Worm (Caenorhabditis elegans) whole organism, late embryonic: Measurements from ENCODE around the gene ZK355.8.

Source experiments
- C08G9.2 ChIP-seq: sonication (generic microtip); optimal IDR thresholded peaks from 2 replicates; lab custom pipeline; 2016; ENCODE audit warnings: mild to moderate bottlenecking, missing genetic modification characterization, moderate library complexity, missing compliant biosample characterization
- K09A11.1 ChIP-seq: sonication (generic microtip); optimal IDR thresholded peaks from 2 replicates; lab custom pipeline; 2017; ENCODE audit warnings: antibody characterized with exemption, mild to moderate bottlenecking, missing genetic modification characterization, missing compliant biosample characterization; ENCODE audit not compliant: insufficient read depth
- ahr-1 ChIP-seq: sonication (generic microtip); optimal IDR thresholded peaks from 2 replicates; lab custom pipeline; 2016; ENCODE audit warnings: missing genetic modification characterization, missing compliant biosample characterization
- ceh-14 ChIP-seq: sonication (generic microtip); optimal IDR thresholded peaks from 2 replicates; lab custom pipeline; 2016; ENCODE audit warnings: missing genotype, missing genetic modification characterization, missing compliant biosample characterization
- ceh-19 ChIP-seq: fragments of 200-800 bp; sonication (Bioruptor generic); optimal IDR thresholded peaks from 2 replicates; lab custom pipeline; 2018; ENCODE audit warnings: mild to moderate bottlenecking, missing genetic modification characterization, missing compliant biosample characterization
- ceh-2 ChIP-seq: sonication (generic microtip); optimal IDR thresholded peaks from 2 replicates; lab custom pipeline; 2016; ENCODE audit warnings: missing genotype, missing genetic modification characterization, missing compliant biosample characterization
- ceh-22 ChIP-seq: sonication (generic microtip); optimal IDR thresholded peaks from 2 replicates; lab custom pipeline; 2017; ENCODE audit warnings: missing biosample characterization, missing genetic modification characterization
- ceh-30 ChIP-seq: fragments of 150-350 bp; optimal IDR thresholded peaks from 2 replicates; lab custom pipeline; 2014; ENCODE audit warnings: missing biosample characterization, missing genetic modification characterization
- ceh-31 ChIP-seq: sonication (generic microtip); optimal IDR thresholded peaks from 2 replicates; lab custom pipeline; 2016; ENCODE audit warnings: missing genetic modification characterization, missing compliant biosample characterization
- ceh-34 ChIP-seq: sonication (generic microtip); optimal IDR thresholded peaks from 2 replicates; lab custom pipeline; 2016; ENCODE audit warnings: mild to moderate bottlenecking, missing genetic modification characterization, missing compliant biosample characterization
- ceh-45 ChIP-seq: fragments of 200-800 bp; sonication (Bioruptor generic); IDR thresholded peaks from 2 replicates; pipeline ENCODE4 v1.3.6; 2022; ENCODE audit warnings: missing genetic modification reagents, missing genetic modification characterization, missing compliant biosample characterization
- ceh-9 ChIP-seq: sonication (generic microtip); optimal IDR thresholded peaks from 2 replicates; lab custom pipeline; 2016; ENCODE audit warnings: mild to moderate bottlenecking, missing genetic modification characterization, inconsistent platforms, missing compliant biosample characterization
- che-1 ChIP-seq: sonication (generic microtip); optimal IDR thresholded peaks from 2 replicates; lab custom pipeline; 2016; ENCODE audit warnings: mild to moderate bottlenecking, missing genetic modification characterization, missing compliant biosample characterization
- dmd-4 ChIP-seq: sonication (generic microtip); optimal IDR thresholded peaks from 2 replicates; lab custom pipeline; 2016; ENCODE audit warnings: borderline replicate concordance, missing genetic modification characterization, missing compliant biosample characterization
- dve-1 ChIP-seq: sonication (generic microtip); optimal IDR thresholded peaks from 2 replicates; lab custom pipeline; 2017; ENCODE audit warnings: antibody characterized with exemption, mild to moderate bottlenecking, missing genetic modification characterization, missing compliant biosample characterization
- elt-2 ChIP-seq: sonication (generic microtip); optimal IDR thresholded peaks from 2 replicates; lab custom pipeline; 2016; ENCODE audit warnings: missing genetic modification reagents, missing genetic modification characterization, missing compliant biosample characterization
- elt-4 ChIP-seq: sonication (generic microtip); optimal IDR thresholded peaks from 2 replicates; lab custom pipeline; 2016; ENCODE audit warnings: missing genetic modification characterization, missing compliant biosample characterization
- fkh-6 ChIP-seq: sonication (generic microtip); optimal IDR thresholded peaks from 2 replicates; lab custom pipeline; 2016; ENCODE audit warnings: missing genetic modification characterization, missing compliant biosample characterization
- hlh-15 ChIP-seq: sonication (generic microtip); optimal IDR thresholded peaks from 2 replicates; lab custom pipeline; 2016; ENCODE audit warnings: missing genetic modification characterization, missing compliant biosample characterization
- hlh-30 ChIP-seq: sonication (generic microtip); optimal IDR thresholded peaks from 2 replicates; lab custom pipeline; 2017; ENCODE audit warnings: antibody characterized with exemption, missing genetic modification characterization, missing compliant biosample characterization; ENCODE audit not compliant: insufficient read depth
- hlh-6 ChIP-seq: sonication (generic microtip); optimal IDR thresholded peaks from 2 replicates; lab custom pipeline; 2016; ENCODE audit warnings: missing genotype, missing genetic modification characterization, missing compliant biosample characterization
- lim-6 ChIP-seq: sonication (generic microtip); optimal IDR thresholded peaks from 2 replicates; lab custom pipeline; 2016; ENCODE audit warnings: missing genetic modification characterization, missing compliant biosample characterization
- mec-3 ChIP-seq: sonication (generic microtip); optimal IDR thresholded peaks from 2 replicates; lab custom pipeline; 2016; ENCODE audit warnings: borderline replicate concordance, missing genetic modification characterization, missing compliant biosample characterization
- nfya-1 ChIP-seq: sonication (generic microtip); optimal IDR thresholded peaks from 2 replicates; lab custom pipeline; 2017; ENCODE audit warnings: missing genetic modification characterization, mild to moderate bottlenecking, missing compliant biosample characterization, antibody characterized with exemption, moderate library complexity
- nhr-232 ChIP-seq: sonication (generic microtip); optimal IDR thresholded peaks from 2 replicates; lab custom pipeline; 2016; ENCODE audit warnings: missing genetic modification characterization, missing compliant biosample characterization
- npax-4 ChIP-seq: sonication (generic microtip); optimal IDR thresholded peaks from 2 replicates; lab custom pipeline; 2016; ENCODE audit warnings: missing genetic modification characterization, missing compliant biosample characterization
- odd-2 ChIP-seq: sonication (generic microtip); optimal IDR thresholded peaks from 2 replicates; lab custom pipeline; 2017; ENCODE audit warnings: antibody characterized with exemption, mild to moderate bottlenecking, missing genetic modification characterization, missing compliant biosample characterization
- pha-4 ChIP-seq: fragments of 150-350 bp; optimal IDR thresholded peaks from 2 replicates; lab custom pipeline; 2018; ENCODE audit warnings: missing biosample characterization, missing genetic modification reagents, missing genetic modification characterization
- pqm-1 ChIP-seq: sonication (generic microtip); optimal IDR thresholded peaks from 2 replicates; lab custom pipeline; 2016; ENCODE audit warnings: missing genetic modification characterization, missing compliant biosample characterization
- pros-1 ChIP-seq: fragments of 150-350 bp; optimal IDR thresholded peaks from 2 replicates; lab custom pipeline; 2014; ENCODE audit warnings: missing biosample characterization, missing genetic modification reagents, missing genetic modification characterization
- ref-2 ChIP-seq: sonication (generic microtip); optimal IDR thresholded peaks from 2 replicates; lab custom pipeline; 2016; ENCODE audit warnings: missing genetic modification characterization, missing compliant biosample characterization
- sox-4 ChIP-seq: sonication (generic microtip); optimal IDR thresholded peaks from 2 replicates; lab custom pipeline; 2017; ENCODE audit warnings: mild to moderate bottlenecking, missing genetic modification characterization, inconsistent platforms, missing compliant biosample characterization
- ttx-3 ChIP-seq: sonication (generic microtip); optimal IDR thresholded peaks from 2 replicates; lab custom pipeline; 2016; ENCODE audit warnings: missing genetic modification reagents, missing genetic modification characterization, missing compliant biosample characterization
- unc-42 ChIP-seq: sonication (generic microtip); optimal IDR thresholded peaks from 2 replicates; lab custom pipeline; 2016; ENCODE audit warnings: missing genotype, missing genetic modification characterization, missing compliant biosample characterization
- unc-86 ChIP-seq: sonication (generic microtip); optimal IDR thresholded peaks from 2 replicates; lab custom pipeline; 2016; ENCODE audit warnings: missing genetic modification characterization, missing compliant biosample characterization
- ztf-16 ChIP-seq: sonication (generic microtip); optimal IDR thresholded peaks from 2 replicates; lab custom pipeline; 2017; ENCODE audit warnings: missing genetic modification characterization, missing compliant biosample characterization

The ZK355.8 gene

ce11 chrII:2922782-2923181, 4.8 kb upstream of the ZK355.8 start:
- TF ChIP-seq pha-4 (tag; lab: Kevin White, UChicago) = no peak
- no peak for TF ChIP-seq nfya-1 (tag; lab: Kevin White, UChicago)
- TF ChIP-seq ztf-16 (tag; lab: Kevin White, UChicago) = no peak
- TF ChIP-seq dmd-4 = no peak
- no peak for TF ChIP-seq hlh-15 (tag; lab: Kevin White, UChicago)
- no peak for TF ChIP-seq che-1 (tag; lab: Kevin White, UChicago)
- TF ChIP-seq, all 69 proteins: peak for 0

DNA sequence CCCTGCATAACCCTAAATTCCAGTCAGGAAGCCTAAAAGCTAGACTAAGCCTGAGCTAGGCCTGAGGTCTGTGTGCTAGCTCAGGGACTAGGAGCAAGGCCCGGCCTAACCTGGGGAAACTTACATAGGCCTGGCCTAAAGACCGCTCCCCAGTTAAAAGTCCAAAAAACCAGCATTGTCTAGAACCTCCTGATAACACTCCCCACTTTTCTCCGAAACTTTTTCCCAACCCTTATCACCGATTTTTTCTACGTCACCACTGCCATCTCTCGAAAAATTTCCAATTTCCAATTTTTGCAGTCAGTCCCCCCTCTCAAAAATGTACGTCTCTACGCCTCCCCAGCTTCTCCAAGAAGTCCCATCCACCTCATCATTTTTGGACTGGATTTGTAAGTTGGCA, 4.0 kb upstream of the ZK355.8 start, which contains the start of gene ZK355.2:
TSS of gene ZK355.2 (plus strand) at position 301 of the 400 bp plus-strand sequence.
- no peak for TF ChIP-seq fkh-6 (tag; lab: Kevin White, UChicago)
- no peak for TF ChIP-seq ttx-3 (tag; lab: Kevin White, UChicago)
- no peak for TF ChIP-seq pros-1 (tag; lab: Kevin White, UChicago)
- TF ChIP-seq ref-2 = no peak
- TF ChIP-seq dmd-4 = no peak
- TF ChIP-seq elt-2 (tag; lab: Kevin White, UChicago) = no peak
- TF ChIP-seq ahr-1 = no peak
- TF ChIP-seq hlh-6 = no peak
- TF ChIP-seq sox-4 (tag; lab: Kevin White, UChicago) = no peak
- TF ChIP-seq mec-3 = no peak
- no peak for TF ChIP-seq ceh-45
- no peak for TF ChIP-seq ceh-19 (GFP tag; lab: Kevin White, UChicago)

DNA sequence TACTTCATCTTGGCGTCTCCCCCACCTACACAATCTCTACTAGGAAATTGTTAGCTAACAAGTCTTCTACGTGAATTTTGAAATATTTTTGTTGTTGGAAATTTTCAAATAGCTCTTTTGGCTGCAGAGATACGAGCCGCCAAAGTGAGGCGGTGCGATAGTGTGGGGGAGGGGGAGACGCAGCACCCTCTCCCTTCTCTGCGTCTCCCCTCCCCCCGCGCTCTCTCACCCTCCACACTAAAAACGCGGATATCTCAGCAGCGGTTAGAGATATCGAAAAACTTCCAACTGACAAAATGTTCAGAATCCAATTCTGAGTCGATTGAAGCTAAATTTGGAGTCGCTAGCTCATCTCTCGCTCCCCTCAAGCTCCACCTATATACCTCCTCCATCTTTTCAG, 2.6 kb upstream of the ZK355.8 start:
- TF ChIP-seq unc-42 (tag; lab: Kevin White, UChicago) (no peak), ttx-3 (tag; lab: Kevin White, UChicago) (no peak), ceh-31 (tag; lab: Kevin White, UChicago) (no peak), lim-6 (tag; lab: Kevin White, UChicago) (no peak), che-1 (tag; lab: Kevin White, UChicago) (no peak), hlh-30 (tag; lab: Kevin White, UChicago) (no peak), elt-4 (tag; lab: Kevin White, UChicago) (no peak), ceh-9 (tag; lab: Kevin White, UChicago) (no peak), npax-4 (tag; lab: Kevin White, UChicago) (no peak), ceh-2 (tag; lab: Kevin White, UChicago) (no peak), ceh-14 (no peak), hlh-6 (no peak), ceh-19 (GFP tag; lab: Kevin White, UChicago) (no peak)
- TF ChIP-seq, all 69 proteins: peak for 0

DNA sequence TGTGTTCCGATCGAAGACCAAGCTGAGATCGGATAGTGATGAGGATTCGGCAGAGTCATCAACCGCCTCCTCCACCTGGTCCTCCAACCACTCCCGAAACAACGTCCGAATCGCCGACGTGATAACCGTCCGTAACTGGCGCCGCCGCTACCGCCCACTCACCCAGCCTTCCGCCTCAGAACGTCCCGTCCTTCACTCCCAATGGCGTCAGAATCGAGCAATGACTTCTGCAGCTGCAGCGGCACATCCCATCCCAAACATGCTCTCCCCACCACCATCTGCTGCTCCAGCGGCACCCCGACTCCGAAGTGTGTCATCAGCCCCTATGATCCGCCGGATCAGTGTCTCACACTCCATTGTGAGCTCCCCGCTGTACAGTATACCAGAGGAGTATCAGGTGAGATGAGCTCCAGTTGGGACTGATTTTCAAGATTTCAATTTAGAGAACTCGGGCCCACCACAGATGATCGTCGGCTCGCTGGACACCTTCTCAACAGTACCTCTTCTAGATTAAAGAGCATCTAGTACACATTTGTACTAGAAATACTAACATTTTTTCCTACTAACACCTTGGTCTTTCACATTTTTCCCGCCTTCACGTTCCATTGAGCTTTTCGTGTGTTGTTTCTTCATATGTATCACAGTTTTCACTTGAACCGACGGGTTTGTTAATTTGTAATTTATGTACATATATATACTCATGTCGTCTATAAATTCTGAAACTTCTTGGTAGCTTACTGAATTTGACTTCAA, 1.6 kb upstream of the ZK355.8 start:
- TF ChIP-seq unc-42 (tag; lab: Kevin White, UChicago) (no peak), ttx-3 (tag; lab: Kevin White, UChicago) (no peak), sox-4 (tag; lab: Kevin White, UChicago) (no peak), ceh-34 (tag; lab: Kevin White, UChicago) (no peak), odd-2 (no peak), ceh-19 (GFP tag; lab: Kevin White, UChicago) (no peak), nhr-232 (no peak), pqm-1 (tag; lab: Kevin White, UChicago) (no peak), hlh-15 (tag; lab: Kevin White, UChicago) (no peak), ceh-2 (tag; lab: Kevin White, UChicago) (no peak), ceh-30 (tag; lab: Kevin White, UChicago) (no peak)

DNA sequence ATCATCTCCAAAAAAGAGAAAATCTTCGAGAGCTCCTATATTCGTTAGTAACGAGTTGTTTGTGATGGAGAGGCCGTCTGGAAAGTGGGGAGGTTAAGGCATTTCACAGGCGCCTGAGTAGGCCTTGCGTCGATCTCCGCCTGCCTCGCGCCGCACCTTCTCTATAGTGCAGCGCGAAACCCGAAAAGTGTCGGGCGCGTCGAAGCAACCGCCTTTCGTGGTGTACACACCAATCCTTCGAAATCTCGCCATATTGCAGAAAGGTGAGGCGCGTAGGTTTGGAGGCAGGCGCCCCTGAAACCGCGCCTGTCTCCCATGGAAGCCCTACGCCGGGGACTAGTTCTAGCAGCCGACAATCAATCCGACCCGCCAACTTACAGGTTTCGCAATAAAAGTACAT, 2.2 kb downstream of the ZK355.8 start:
- no peak for TF ChIP-seq lim-6 (tag; lab: Kevin White, UChicago)
- TF ChIP-seq sox-4 (tag; lab: Kevin White, UChicago) = no peak
- no peak for TF ChIP-seq unc-86 (tag; lab: Kevin White, UChicago)
- TF ChIP-seq hlh-15 (tag; lab: Kevin White, UChicago) = no peak
- TF ChIP-seq ceh-9 (tag; lab: Kevin White, UChicago) = no peak
- no peak for TF ChIP-seq ceh-22
- no peak for TF ChIP-seq dve-1 (tag; lab: Kevin White, UChicago)
- no peak for TF ChIP-seq K09A11.1 (tag; lab: Kevin White, UChicago)
- TF ChIP-seq ceh-19 (GFP tag; lab: Kevin White, UChicago) = no peak
- no peak for TF ChIP-seq pros-1 (tag; lab: Kevin White, UChicago)
- no peak for TF ChIP-seq C08G9.2
- no peak for TF ChIP-seq ahr-1
- TF ChIP-seq pqm-1 (tag; lab: Kevin White, UChicago) = no peak
